Worm (Caenorhabditis elegans) whole organism, young adult: Measurements from ENCODE around the gene T03E6.8.

Source experiments
- B0035.1 ChIP-seq: sonication (generic microtip); optimal IDR thresholded peaks from 2 replicates; lab custom pipeline; 2016; ENCODE audit warnings: missing genetic modification characterization, mild to moderate bottlenecking, missing compliant biosample characterization, missing genotype, missing genetic modification reagents
- Y95B8A.8 ChIP-seq: fragments of 200-800 bp; sonication (Bioruptor generic); IDR thresholded peaks from 2 replicates; pipeline ENCODE4 v1.3.6; 2022; ENCODE audit warnings: missing genetic modification reagents, missing genetic modification characterization, missing compliant biosample characterization
- aptf-2 ChIP-seq: fragments of 200-800 bp; sonication (Bioruptor generic); conservative IDR thresholded peaks from 2 replicates; pipeline ENCODE4 v1.3.6; 2022; ENCODE audit warnings: missing genetic modification reagents, missing genetic modification characterization, missing compliant biosample characterization
- ceh-100 ChIP-seq: fragments of 200-800 bp; sonication (Bioruptor generic); IDR thresholded peaks from 2 replicates; pipeline ENCODE4 v1.3.6; 2022; ENCODE audit warnings: missing genetic modification reagents, missing genetic modification characterization, missing compliant biosample characterization
- ceh-79 ChIP-seq: sonication (generic microtip); optimal IDR thresholded peaks from 2 replicates; lab custom pipeline; 2017; ENCODE audit warnings: mild to moderate bottlenecking, missing genetic modification characterization, missing compliant biosample characterization
- egrh-3 ChIP-seq: fragments of 200-800 bp; sonication (Bioruptor generic); IDR thresholded peaks from 2 replicates; pipeline ENCODE4 v1.3.6; 2022; ENCODE audit warnings: missing genetic modification reagents, missing genetic modification characterization, missing compliant biosample characterization
- mes-4 ChIP-seq: sonication (generic microtip); optimal IDR thresholded peaks from 2 replicates; lab custom pipeline; 2016; ENCODE audit warnings: missing genotype, missing genetic modification characterization, missing compliant biosample characterization
- nfya-1 ChIP-seq: sonication (generic microtip); optimal IDR thresholded peaks from 2 replicates; lab custom pipeline; 2017; ENCODE audit warnings: antibody characterized with exemption, missing compliant biosample characterization, missing genetic modification characterization, borderline replicate concordance; ENCODE audit not compliant: insufficient read depth
- sea-2 ChIP-seq: fragments of 200-800 bp; sonication (Bioruptor generic); IDR thresholded peaks from 2 replicates; pipeline ENCODE4 v1.3.6; 2022; ENCODE audit warnings: missing genetic modification characterization, missing compliant biosample characterization
- tbp1 ChIP-seq: fragments of 200-800 bp; sonication (Bioruptor generic); optimal IDR thresholded peaks from 2 replicates; lab custom pipeline; 2018; ENCODE audit warnings: mild to moderate bottlenecking, missing genetic modification characterization, missing compliant biosample characterization
- unc-62 ChIP-seq: fragments of 150-350 bp; optimal IDR thresholded peaks from 2 replicates; lab custom pipeline; 2014; ENCODE audit warnings: missing biosample characterization, missing genetic modification reagents, missing genetic modification characterization

The T03E6.8 gene

ce11 chrV:16552929-16553328 is 50.1 kb downstream of the T03E6.8 start, which contains the start of gene Y32B12B.4 (continued):
- TF ChIP-seq ceh-100 (GFP tag; lab: Robert Waterston, UW) (peak; percentile 90), ceh-79 (tag; lab: Kevin White, UChicago) (no peak), unc-62 (GFP tag; lab: Kevin White, UChicago) (no peak), tbp1 (GFP tag; lab: Kevin White, UChicago) (no peak), nfya-1 (tag; lab: Kevin White, UChicago) (no peak), egrh-3 (GFP tag; lab: Robert Waterston, UW) (0 out of 2 replicates have a peak, but pooled peaks have one; percentile 5), sea-2 (GFP tag; lab: Robert Waterston, UW) (no peak), Y95B8A.8 (GFP tag; lab: Robert Waterston, UW) (no peak), aptf-2 (GFP tag; lab: Robert Waterston, UW) (0 out of 2 replicates have a peak, but pooled peaks have one; percentile 9), mes-4 (tag; lab: Kevin White, UChicago) (no peak), B0035.1 (tag; lab: Kevin White, UChicago) (no peak)
